Fruit fly (Drosophila melanogaster) whole organism, prepupa: ENCODE data around the gene qtc.

Experiments
- CG11762 ChIP-seq: fragments of 200-800 bp; sonication (Bioruptor generic); optimal IDR thresholded peaks from 3 replicates; lab custom pipeline; 2016; ENCODE audit warnings: missing biosample characterization, missing genetic modification characterization; ENCODE audit not compliant: insufficient read depth
- CG15336 ChIP-seq: fragments of 200-800 bp; sonication (Bioruptor generic); IDR thresholded peaks from 2 replicates; pipeline ENCODE4 v1.3.6; 2022; ENCODE audit warnings: missing biosample characterization, missing genetic modification characterization
- CG1621 ChIP-seq: fragments of 200-800 bp; sonication (Bioruptor generic); optimal IDR thresholded peaks from 3 replicates; lab custom pipeline; 2018; ENCODE audit warnings: missing biosample characterization, mild to moderate bottlenecking, missing genetic modification characterization
- CG16779 ChIP-seq: fragments of 200-800 bp; sonication (Bioruptor generic); optimal IDR thresholded peaks from 3 replicates; lab custom pipeline; 2017; ENCODE audit warnings: missing biosample characterization, mild to moderate bottlenecking, missing genetic modification characterization
- CG31627 ChIP-seq: fragments of 200-800 bp; sonication (Bioruptor generic); optimal IDR thresholded peaks from 3 replicates; lab custom pipeline; 2016; ENCODE audit warnings: missing biosample characterization, missing genetic modification characterization
- CG32006 ChIP-seq: fragments of 200-800 bp; sonication (Bioruptor generic); optimal IDR thresholded peaks from 3 replicates; lab custom pipeline; 2017; ENCODE audit warnings: missing biosample characterization, mild to moderate bottlenecking, missing genetic modification characterization
- CG3919 ChIP-seq: fragments of 200-800 bp; sonication (Bioruptor generic); optimal IDR thresholded peaks from 3 replicates; lab custom pipeline; 2016; ENCODE audit warnings: missing biosample characterization, missing genetic modification characterization
- CG6276 ChIP-seq: fragments of 200-800 bp; sonication (Bioruptor generic); optimal IDR thresholded peaks from 2 replicates; lab custom pipeline; 2017; ENCODE audit warnings: missing biosample characterization, mild to moderate bottlenecking, missing genetic modification characterization
- CG6792 ChIP-seq: fragments of 200-800 bp; sonication (Bioruptor generic); optimal IDR thresholded peaks from 3 replicates; lab custom pipeline; 2016; ENCODE audit warnings: missing biosample characterization, missing genetic modification characterization
- CG6808 ChIP-seq: fragments of 200-800 bp; sonication (Bioruptor generic); optimal IDR thresholded peaks from 3 replicates; lab custom pipeline; 2017; ENCODE audit warnings: missing biosample characterization, missing genetic modification characterization, mild to moderate bottlenecking, moderate library complexity, missing genetic modification reagents
- CG6854 ChIP-seq: fragments of 200-800 bp; sonication (Bioruptor generic); optimal IDR thresholded peaks from 2 replicates; lab custom pipeline; 2017; ENCODE audit warnings: missing biosample characterization, mild to moderate bottlenecking, missing genetic modification characterization
- CG7368 ChIP-seq: fragments of 200-800 bp; sonication (Bioruptor generic); optimal IDR thresholded peaks from 3 replicates; lab custom pipeline; 2016; ENCODE audit warnings: missing biosample characterization, missing genetic modification characterization
- CG8119 ChIP-seq: fragments of 200-800 bp; sonication (Bioruptor generic); IDR thresholded peaks from 3 replicates; pipeline ENCODE4 v1.3.6; 2022; ENCODE audit warnings: missing biosample characterization, missing genetic modification characterization
- CG8632 ChIP-seq: fragments of 200-800 bp; sonication (Bioruptor generic); optimal IDR thresholded peaks from 3 replicates; lab custom pipeline; 2016; ENCODE audit warnings: missing biosample characterization, missing genetic modification characterization
- Eip75B ChIP-seq: fragments of 200-800 bp; sonication (Bioruptor generic); optimal IDR thresholded peaks from 3 replicates; lab custom pipeline; 2016; ENCODE audit warnings: missing biosample characterization, missing genetic modification characterization
- Eip78C ChIP-seq: fragments of 200-800 bp; sonication (Bioruptor generic); peaks from one replicate; lab custom pipeline; 2016; ENCODE audit warnings: missing biosample characterization, missing genetic modification characterization
- Eip93F ChIP-seq: fragments of 200-800 bp; sonication (Bioruptor generic); optimal IDR thresholded peaks from 2 replicates; lab custom pipeline; 2016; ENCODE audit warnings: missing biosample characterization, mild to moderate bottlenecking, missing genetic modification characterization
- Ets96B ChIP-seq: fragments of 200-800 bp; optimal IDR thresholded peaks from 2 replicates; lab custom pipeline; 2019; ENCODE audit warnings: missing biosample characterization, mild to moderate bottlenecking, missing genetic modification characterization, moderate library complexity
- Hr39 ChIP-seq: fragments of 200-800 bp; sonication (Bioruptor generic); optimal IDR thresholded peaks from 2 replicates; lab custom pipeline; 2016; ENCODE audit warnings: missing biosample characterization, missing genetic modification characterization
- Lpt ChIP-seq: fragments of 200-800 bp; sonication (Bioruptor generic); optimal IDR thresholded peaks from 3 replicates; lab custom pipeline; 2016; ENCODE audit warnings: missing biosample characterization, missing genetic modification characterization
- Met ChIP-seq: fragments of 200-800 bp; sonication (Bioruptor generic); optimal IDR thresholded peaks from 3 replicates; lab custom pipeline; 2016; ENCODE audit warnings: missing biosample characterization, missing genetic modification characterization
- Sox102F ChIP-seq: fragments of 200-800 bp; sonication (Bioruptor generic); optimal IDR thresholded peaks from 2 replicates; lab custom pipeline; 2016; ENCODE audit warnings: missing biosample characterization, mild to moderate bottlenecking, missing genetic modification characterization
- Sox14 ChIP-seq: fragments of 200-800 bp; sonication (Bioruptor generic); optimal IDR thresholded peaks from 3 replicates; lab custom pipeline; 2016; ENCODE audit warnings: missing biosample characterization, missing genetic modification characterization
- Sox15 ChIP-seq: fragments of 200-800 bp; sonication (Bioruptor generic); optimal IDR thresholded peaks from 3 replicates; lab custom pipeline; 2016; ENCODE audit warnings: missing biosample characterization, missing genetic modification characterization
- achi ChIP-seq: fragments of 200-800 bp; sonication (Bioruptor generic); optimal IDR thresholded peaks from 3 replicates; lab custom pipeline; 2016; ENCODE audit warnings: missing biosample characterization, missing genetic modification characterization
- dac ChIP-seq: fragments of 200-800 bp; sonication (Bioruptor generic); optimal IDR thresholded peaks from 2 replicates; lab custom pipeline; 2017; ENCODE audit warnings: missing biosample characterization, mild to moderate bottlenecking, missing genetic modification characterization
- dsx ChIP-seq: fragments of 200-800 bp; optimal IDR thresholded peaks from 3 replicates; lab custom pipeline; 2019; ENCODE audit warnings: missing biosample characterization, mild to moderate bottlenecking, missing genetic modification characterization, moderate library complexity; ENCODE audit not compliant: poor library complexity, severe bottlenecking
- eg ChIP-seq: fragments of 200-800 bp; sonication (Bioruptor generic); IDR thresholded peaks from 3 replicates; pipeline ENCODE4 v1.3.6; 2022; ENCODE audit warnings: missing biosample characterization, missing genetic modification characterization
- esn ChIP-seq: fragments of 200-800 bp; sonication (Bioruptor generic); optimal IDR thresholded peaks from 2 replicates; lab custom pipeline; 2016; ENCODE audit warnings: missing biosample characterization, mild to moderate bottlenecking, missing genetic modification characterization, moderate library complexity
- fkh ChIP-seq: fragments of 200-800 bp; sonication (Bioruptor generic); optimal IDR thresholded peaks from 3 replicates; lab custom pipeline; 2017; ENCODE audit warnings: missing biosample characterization, mild to moderate bottlenecking, missing genetic modification characterization, moderate library complexity
- lz ChIP-seq: fragments of 200-800 bp; sonication (Bioruptor generic); optimal IDR thresholded peaks from 3 replicates; lab custom pipeline; 2016; ENCODE audit warnings: missing biosample characterization, missing genetic modification characterization
- net ChIP-seq: fragments of 200-800 bp; sonication (Bioruptor generic); optimal IDR thresholded peaks from 3 replicates; lab custom pipeline; 2016; ENCODE audit warnings: missing biosample characterization, missing genetic modification characterization
- salr ChIP-seq, 2 experiments: fragments of 200-800 bp; sonication (Bioruptor generic); optimal IDR thresholded peaks; 3 replicates each; lab custom pipeline; 2016 to 2018; ENCODE audit warnings: missing biosample characterization in 2 of 2, missing genetic modification characterization in 2 of 2, mild to moderate bottlenecking in 1 of 2
- spab ChIP-seq: fragments of 200-800 bp; sonication (Bioruptor generic); optimal IDR thresholded peaks from 2 replicates; lab custom pipeline; 2017; ENCODE audit warnings: missing biosample characterization, mild to moderate bottlenecking, missing genetic modification characterization, missing genetic modification reagents
- ss ChIP-seq, 2 experiments: fragments of 200-800 bp; sonication (Bioruptor generic); optimal IDR thresholded peaks; 2 replicates in 1 of 2; 3 replicates in 1 of 2; lab custom pipeline; 2017 to 2018; ENCODE audit warnings: mild to moderate bottlenecking in 2 of 2, missing biosample characterization in 2 of 2, missing genetic modification characterization in 2 of 2, moderate library complexity in 1 of 2
- svp ChIP-seq: fragments of 200-800 bp; sonication (Bioruptor generic); peaks from one replicate; lab custom pipeline; 2016; ENCODE audit warnings: missing biosample characterization, missing genetic modification characterization
- topi ChIP-seq: fragments of 200-800 bp; sonication (Bioruptor generic); optimal IDR thresholded peaks from 3 replicates; lab custom pipeline; 2016; ENCODE audit warnings: missing biosample characterization, missing genetic modification characterization
- vri ChIP-seq: fragments of 200-800 bp; sonication (Bioruptor generic); optimal IDR thresholded peaks from 3 replicates; lab custom pipeline; 2016; ENCODE audit warnings: missing biosample characterization, mild to moderate bottlenecking, missing genetic modification characterization

The qtc gene

DNA sequence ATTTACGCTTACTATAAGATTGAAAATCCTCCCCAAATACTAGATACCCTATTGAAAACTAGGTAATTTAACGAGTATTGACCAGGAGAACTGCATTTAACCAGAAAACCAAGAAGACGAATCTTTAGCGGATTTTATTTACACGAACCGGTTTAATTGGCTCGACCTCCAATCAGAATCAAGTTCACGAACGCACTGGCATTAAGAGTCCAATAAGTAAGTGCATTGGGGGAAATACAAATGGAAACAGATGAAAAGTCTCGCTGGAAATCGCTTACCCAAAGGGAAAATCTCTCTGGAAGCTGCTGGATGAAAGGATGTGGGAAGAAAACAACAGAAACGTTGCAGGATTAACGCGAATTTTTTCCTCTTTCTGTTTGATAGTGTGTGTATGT, 32.0 kb downstream of the qtc start:
- TF ChIP-seq Sox102F (no peak), CG6276 (no peak), CG11762 (no peak), Eip93F (GFP tag; lab: Kevin White, UChicago) (no peak), CG15336 (GFP tag; lab: Robert Waterston, UW) (no peak), Hr39 (GFP tag; lab: Kevin White, UChicago) (no peak), CG1621 (tag; lab: Kevin White, UChicago) (no peak), CG6808 (GFP tag; lab: Kevin White, UChicago) (no peak), eg (GFP tag; lab: Robert Waterston, UW) (no peak), Lpt (GFP tag; lab: Kevin White, UChicago) (no peak)

DNA sequence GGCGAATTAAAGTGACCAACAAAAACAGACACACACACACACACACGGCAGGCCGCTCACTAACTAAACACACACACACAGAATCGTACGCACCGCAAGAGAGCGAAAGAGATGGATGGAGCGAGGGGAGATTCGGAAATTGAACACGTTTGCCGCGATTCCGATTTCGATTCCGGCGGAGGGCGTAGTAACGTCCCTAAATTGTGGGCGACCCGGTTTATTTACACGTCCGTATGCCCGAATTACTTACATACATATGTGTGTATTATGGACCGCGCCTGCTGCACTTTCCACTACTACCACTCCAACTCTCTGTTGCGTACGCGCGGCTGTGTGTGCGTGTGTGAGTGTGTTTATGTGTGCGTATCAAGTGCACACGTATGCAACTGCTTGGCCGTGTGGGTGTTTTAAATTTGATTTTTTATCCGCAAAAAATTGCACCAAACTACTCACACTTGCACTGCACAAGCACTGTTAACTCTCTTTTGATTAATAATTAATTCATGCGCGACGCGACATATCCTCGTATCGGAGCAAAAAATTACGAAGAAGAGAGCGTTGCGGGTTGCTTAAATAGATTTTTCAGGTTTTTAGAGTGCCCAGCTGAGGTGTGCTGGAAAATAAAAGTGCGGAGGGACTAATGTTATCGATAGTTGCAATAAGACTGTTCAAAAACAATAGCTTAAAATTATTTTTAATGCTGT, 32.5 kb downstream of the qtc start, which contains the start of gene Pgant5:
Gene Pgant5 (minus strand): TSS at position 601 of the 704 bp plus-strand sequence.
- TF ChIP-seq CG11762 (no peak), CG3919 (peak; percentile 24), Eip75B (GFP tag; lab: Kevin White, UChicago) (peak; percentile 20), spab (GFP tag; lab: Kevin White, UChicago) (no peak), CG6808 (GFP tag; lab: Kevin White, UChicago) (peak; percentile 40), Lpt (GFP tag; lab: Kevin White, UChicago) (no peak), CG31627 (GFP tag; lab: Kevin White, UChicago) (no peak), CG6854 (GFP tag; lab: Kevin White, UChicago) (peak; percentile 36), CG6276 (peak; percentile 13), CG7368 (no peak), Sox102F (peak; percentile 45), Ets96B (tag; lab: Kevin White, UChicago) (peak; percentile 9), topi (GFP tag; lab: Kevin White, UChicago) (peak; percentile 27), lz (GFP tag; lab: Kevin White, UChicago) (peak; percentile 6), CG16779 (tag; lab: Kevin White, UChicago) (peak; percentile 46), CG32006 (GFP tag; lab: Kevin White, UChicago) (peak; percentile 17), net (GFP tag; lab: Kevin White, UChicago) (peak; percentile 20), svp (peak; percentile 70), CG15336 (GFP tag; lab: Robert Waterston, UW) (peak; percentile 30; the same call in 1 of the 2 replicates), eg (GFP tag; lab: Robert Waterston, UW) (peak; percentile 32; the same call in 1 of the 3 replicates), achi (no peak), CG1621 (tag; lab: Kevin White, UChicago) (peak; percentile 67), Sox15 (no peak), Met (GFP tag; lab: Kevin White, UChicago) (peak; percentile 15), Eip78C (peak; percentile 73), Sox14 (GFP tag; lab: Kevin White, UChicago) (peak; percentile 27), fkh (GFP tag; lab: Kevin White, UChicago) (peak; percentile 78), dac (GFP tag; lab: Kevin White, UChicago) (no peak), dsx (peak; percentile 26), vri (GFP tag; lab: Kevin White, UChicago) (peak; percentile 39), esn (peak; percentile 40), salr (GFP tag; optimal IDR thresholded peaks at IDR 0.05; lab: Kevin White, UChicago) (peak in 1 of 2 experiments; percentile 2), CG6792 (GFP tag; lab: Kevin White, UChicago) (peak; percentile 10), CG8632 (GFP tag; lab: Kevin White, UChicago) (no peak), CG8119 (GFP tag; lab: Robert Waterston, UW) (peak; percentile 24; the same call in 1 of the 3 replicates), ss (GFP tag; optimal IDR thresholded peaks at IDR 0.05; lab: Kevin White, UChicago) (peak; percentile 9 to 52)
- TF ChIP-seq, all 60 proteins: peak for 27
